Worm (Caenorhabditis elegans) whole organism, L4 larva: ENCODE results near the gene srh-284.

Experiments
- D1046.2 ChIP-seq: fragments of 200-800 bp; sonication (Bioruptor generic); IDR thresholded peaks from 2 replicates; pipeline ENCODE4 v1.3.6; 2022; ENCODE audit warnings: missing genetic modification characterization, missing compliant biosample characterization
- F49E8.2 ChIP-seq: sonication (generic microtip); optimal IDR thresholded peaks from 2 replicates; lab custom pipeline; 2016; ENCODE audit warnings: missing compliant biosample characterization, mild to moderate bottlenecking, missing genetic modification characterization, borderline replicate concordance
- Y48G9A.11 ChIP-seq: fragments of 200-800 bp; sonication (Bioruptor generic); IDR thresholded peaks from 2 replicates; pipeline ENCODE4 v1.3.6; 2022; ENCODE audit warnings: missing genetic modification reagents, missing genetic modification characterization, missing compliant biosample characterization
- Y5F2A.4 ChIP-seq: fragments of 200-800 bp; sonication (Bioruptor generic); optimal IDR thresholded peaks from 2 replicates; lab custom pipeline; 2018; ENCODE audit warnings: mild to moderate bottlenecking, missing genetic modification characterization, missing compliant biosample characterization
- Y75B8A.6 ChIP-seq: fragments of 200-800 bp; sonication (Bioruptor generic); IDR thresholded peaks from 2 replicates; pipeline ENCODE4 v1.3.6; 2022; ENCODE audit warnings: missing genetic modification reagents, missing genetic modification characterization, missing compliant biosample characterization
- aly-2 ChIP-seq: sonication (generic microtip); optimal IDR thresholded peaks from 2 replicates; lab custom pipeline; 2018; ENCODE audit warnings: missing biosample characterization, missing genetic modification characterization
- ceh-62 ChIP-seq: sonication (generic microtip); optimal IDR thresholded peaks from 2 replicates; lab custom pipeline; 2017; ENCODE audit warnings: missing biosample characterization, missing genetic modification characterization
- cey-2 ChIP-seq: sonication (generic microtip); optimal IDR thresholded peaks from 3 replicates; lab custom pipeline; 2017; ENCODE audit warnings: missing genetic modification characterization, mild to moderate bottlenecking, missing compliant biosample characterization, antibody characterized with exemption, borderline replicate concordance; ENCODE audit not compliant: insufficient read depth
- dmd-6 ChIP-seq: fragments of 200-800 bp; sonication (Bioruptor generic); IDR thresholded peaks from 2 replicates; pipeline ENCODE4 v1.3.6; 2022; ENCODE audit warnings: missing genetic modification reagents, missing genetic modification characterization, missing compliant biosample characterization
- dmd-8 ChIP-seq: fragments of 200-800 bp; sonication (Bioruptor generic); IDR thresholded peaks from 2 replicates; pipeline ENCODE4 v1.3.6; 2022; ENCODE audit warnings: missing genetic modification characterization, missing compliant biosample characterization
- dmd-9 ChIP-seq: fragments of 200-800 bp; sonication (Bioruptor generic); IDR thresholded peaks from 2 replicates; pipeline ENCODE4 v1.3.6; 2022; ENCODE audit warnings: missing genetic modification reagents, missing genetic modification characterization, missing compliant biosample characterization
- egl-27 ChIP-seq: sonication (generic microtip); optimal IDR thresholded peaks from 3 replicates; lab custom pipeline; 2017; ENCODE audit warnings: missing biosample characterization, missing genetic modification reagents, missing genetic modification characterization
- egl-43 ChIP-seq: fragments of 200-800 bp; sonication (Bioruptor generic); IDR thresholded peaks from 2 replicates; pipeline ENCODE4 v1.3.6; 2022; ENCODE audit warnings: missing genetic modification reagents, missing genetic modification characterization, missing compliant biosample characterization
- gei-8 ChIP-seq: fragments of 200-800 bp; sonication (Bioruptor generic); optimal IDR thresholded peaks from 2 replicates; lab custom pipeline; 2018; ENCODE audit warnings: mild to moderate bottlenecking, missing genetic modification characterization, missing compliant biosample characterization
- hlh-30 ChIP-seq: sonication (generic microtip); optimal IDR thresholded peaks from 2 replicates; lab custom pipeline; 2017; ENCODE audit warnings: antibody characterized with exemption, mild to moderate bottlenecking, missing genetic modification characterization, missing compliant biosample characterization; ENCODE audit not compliant: insufficient read depth
- lim-7 ChIP-seq: fragments of 200-800 bp; sonication (Bioruptor generic); IDR thresholded peaks from 2 replicates; pipeline ENCODE4 v1.3.6; 2022; ENCODE audit warnings: missing genetic modification characterization, missing compliant biosample characterization
- lin-13 ChIP-seq: fragments of 150-350 bp; optimal IDR thresholded peaks from 2 replicates; lab custom pipeline; 2014; ENCODE audit warnings: missing biosample characterization, missing genetic modification reagents, missing genetic modification characterization
- lin-39 ChIP-seq: fragments of 150-350 bp; optimal IDR thresholded peaks from 2 replicates; lab custom pipeline; 2014; ENCODE audit warnings: missing biosample characterization, missing genetic modification reagents, missing genetic modification characterization
- madf-5 ChIP-seq, 2 experiments: fragments of 200-800 bp; sonication (Bioruptor generic); IDR thresholded peaks; 2 replicates each; pipeline ENCODE4 v1.3.6; 2022; ENCODE audit warnings: missing compliant biosample characterization in 2 of 2, missing genetic modification characterization in 2 of 2
- mdt-29 ChIP-seq: fragments of 200-800 bp; sonication (Bioruptor generic); IDR thresholded peaks from 2 replicates; pipeline ENCODE4 v1.3.6; 2022; ENCODE audit warnings: missing genetic modification reagents, missing genetic modification characterization, missing compliant biosample characterization
- nhr-111 ChIP-seq: fragments of 200-800 bp; sonication (Bioruptor generic); optimal IDR thresholded peaks from 2 replicates; lab custom pipeline; 2018; ENCODE audit warnings: mild to moderate bottlenecking, missing genetic modification characterization, missing compliant biosample characterization
- nhr-237 ChIP-seq: sonication (generic microtip); optimal IDR thresholded peaks from 2 replicates; lab custom pipeline; 2017; ENCODE audit warnings: missing biosample characterization, missing genetic modification characterization
- nhr-28 ChIP-seq: fragments of 150-350 bp; optimal IDR thresholded peaks from 2 replicates; lab custom pipeline; 2014; ENCODE audit warnings: missing biosample characterization, missing genetic modification characterization
- nhr-42 ChIP-seq: fragments of 200-800 bp; sonication (Bioruptor generic); IDR thresholded peaks from 2 replicates; pipeline ENCODE4 v1.3.6; 2022; ENCODE audit warnings: missing genetic modification characterization, missing compliant biosample characterization
- pha-4 ChIP-seq, 2 experiments: fragments of 150-350 bp in 1 of 2; fragments of 200-800 bp in 1 of 2; sonication (Bioruptor generic) in 1 of 2; IDR thresholded peaks in 1 of 2; optimal IDR thresholded peaks in 1 of 2; 2 replicates each; pipeline versions ENCODE4 v1.3.6 to Lab custom; 2014 to 2022; ENCODE audit warnings: missing genetic modification characterization in 2 of 2, missing genetic modification reagents in 2 of 2, missing biosample characterization in 1 of 2, missing compliant biosample characterization in 1 of 2
- php-3 ChIP-seq: fragments of 200-800 bp; sonication (Bioruptor generic); IDR thresholded peaks from 2 replicates; pipeline ENCODE4 v1.3.6; 2022; ENCODE audit warnings: missing genetic modification reagents, missing genetic modification characterization, missing compliant biosample characterization
- pqm-1 ChIP-seq: sonication (generic microtip); optimal IDR thresholded peaks from 2 replicates; lab custom pipeline; 2017; ENCODE audit warnings: missing biosample characterization, missing genetic modification characterization
- saeg-2 ChIP-seq: fragments of 200-800 bp; sonication (Bioruptor generic); IDR thresholded peaks from 2 replicates; pipeline ENCODE4 v1.3.6; 2022; ENCODE audit warnings: missing genetic modification reagents, missing genetic modification characterization, missing compliant biosample characterization
- set-16 ChIP-seq: fragments of 200-800 bp; sonication (Bioruptor generic); IDR thresholded peaks from 2 replicates; pipeline ENCODE4 v1.3.6; 2022; ENCODE audit warnings: missing genetic modification reagents, missing genetic modification characterization, missing compliant biosample characterization
- spr-1 ChIP-seq: sonication (generic microtip); optimal IDR thresholded peaks from 2 replicates; lab custom pipeline; 2016; ENCODE audit warnings: mild to moderate bottlenecking, missing genetic modification characterization, missing compliant biosample characterization
- unc-130 ChIP-seq: sonication (generic microtip); optimal IDR thresholded peaks from 2 replicates; lab custom pipeline; 2016; ENCODE audit warnings: missing genetic modification reagents, missing genetic modification characterization, missing compliant biosample characterization
- unc-39 ChIP-seq: sonication (generic microtip); optimal IDR thresholded peaks from 2 replicates; lab custom pipeline; 2017; ENCODE audit warnings: missing biosample characterization, missing genetic modification characterization
- unc-62 ChIP-seq, 3 experiments: fragments of 150-350 bp in 1 of 3; sonication (generic microtip); optimal IDR thresholded peaks in 2 of 3; peaks in 1 of 3; 1 replicate in 1 of 3; 2 replicates in 2 of 3; lab custom pipeline; 2014 to 2017; ENCODE audit warnings: missing biosample characterization in 3 of 3, missing genetic modification characterization in 3 of 3, missing genetic modification reagents in 3 of 3, missing genotype in 1 of 3
- zfp-2 ChIP-seq: sonication (generic microtip); optimal IDR thresholded peaks from 2 replicates; lab custom pipeline; 2016; ENCODE audit warnings: mild to moderate bottlenecking, missing genetic modification characterization, missing compliant biosample characterization

srh-284 gene

ce11 chrV:17802519-17802918 lies 35.2 kb downstream of the srh-284 start, which contains the start of the genes Y94A7B.11 and srh-292:
Y94A7B.11 (minus strand) TSS chrV:17802619.
srh-292 (plus strand) TSS chrV:17802769.
- no peak for TF ChIP-seq unc-62 (GFP tag; optimal IDR thresholded peaks at IDR 0.05 in 1 of 2; lab: Kevin White, UChicago)
- TF ChIP-seq unc-62 (tag; optimal IDR thresholded peaks at IDR 0.05; lab: Kevin White, UChicago): no peak
- no peak for TF ChIP-seq ceh-62
- TF ChIP-seq hlh-30 (tag; lab: Kevin White, UChicago): no peak
- no peak for TF ChIP-seq unc-130
- TF ChIP-seq php-3 (GFP tag; lab: Robert Waterston, UW): no peak
- no peak for TF ChIP-seq dmd-8 (GFP tag; lab: Robert Waterston, UW)
- TF ChIP-seq Y48G9A.11 (GFP tag; lab: Robert Waterston, UW): no peak
- TF ChIP-seq zfp-2: no peak
- TF ChIP-seq unc-39 (tag; lab: Kevin White, UChicago): no peak
- TF ChIP-seq Y75B8A.6: no peak
- TF ChIP-seq mdt-29 (GFP tag; lab: Robert Waterston, UW): no peak
- TF ChIP-seq gei-8 (GFP tag; lab: Kevin White, UChicago): no peak
- TF ChIP-seq pqm-1 (tag; lab: Kevin White, UChicago): no peak
- TF ChIP-seq spr-1 (tag; lab: Kevin White, UChicago): no peak
- TF ChIP-seq, all 104 proteins: peak for 0

- TF ChIP-seq F49E8.2 (tag; lab: Kevin White, UChicago): no peak
- no peak for TF ChIP-seq egl-27
- no peak for TF ChIP-seq pha-4 (GFP tag; IDR thresholded peaks at IDR 0.05; lab: Robert Waterston, UW)
- TF ChIP-seq pha-4 (tag; optimal IDR thresholded peaks at IDR 0.05; lab: Kevin White, UChicago): no peak
- no peak for TF ChIP-seq nhr-28 (tag; lab: Kevin White, UChicago)
Observed at ce11 chrV:17805323-17805722, 38.0 kb downstream of the srh-284 start, which contains the start of gene srh-291. srh-291 (plus strand) TSS chrV:17805623.

- no peak for TF ChIP-seq pqm-1 (tag; lab: Kevin White, UChicago)
- TF ChIP-seq unc-62 (GFP tag; optimal IDR thresholded peaks at IDR 0.05 in 1 of 2; lab: Kevin White, UChicago): peak in 1 of 2 experiments; percentile 2
- no peak for TF ChIP-seq unc-62 (tag; optimal IDR thresholded peaks at IDR 0.05; lab: Kevin White, UChicago)
- TF ChIP-seq, all 104 proteins: peak for 1
Observed at ce11 chrV:17810053-17810452, 42.7 kb downstream of the srh-284 start, which contains the start of gene srh-296. srh-296 (plus strand) TSS chrV:17810353.

- TF ChIP-seq lin-39 (tag; lab: Kevin White, UChicago) (no peak), ceh-62 (no peak), cey-2 (no peak), nhr-42 (GFP tag; lab: Robert Waterston, UW) (no peak), nhr-28 (tag; lab: Kevin White, UChicago) (no peak), dmd-9 (GFP tag; lab: Robert Waterston, UW) (no peak), unc-130 (no peak), hlh-30 (tag; lab: Kevin White, UChicago) (no peak), egl-43 (GFP tag; lab: Robert Waterston, UW) (peak; percentile 57), D1046.2 (GFP tag; lab: Robert Waterston, UW) (peak; percentile 50; the same call in 1 of the 2 replicates), nhr-111 (GFP tag; lab: Kevin White, UChicago) (no peak), madf-5 (GFP tag; IDR thresholded peaks at IDR 0.05; lab: Robert Waterston, UW) (no peak), lin-13 (GFP tag; lab: Kevin White, UChicago) (no peak), aly-2 (no peak), lim-7 (GFP tag; lab: Robert Waterston, UW) (no peak), Y5F2A.4 (no peak), unc-39 (tag; lab: Kevin White, UChicago) (no peak), set-16 (GFP tag; lab: Robert Waterston, UW) (peak; percentile 94), nhr-237 (tag; lab: Kevin White, UChicago) (no peak), dmd-6 (GFP tag; lab: Robert Waterston, UW) (no peak), saeg-2 (GFP tag; lab: Robert Waterston, UW) (0 out of 2 replicates have a peak, but pooled peaks have one; percentile 49)
Observed at ce11 chrV:17812127-17812526, 44.8 kb downstream of the srh-284 start.
